Worm (Caenorhabditis elegans): Measurements from ENCODE around the gene Y66D12A.13.

DNA sequence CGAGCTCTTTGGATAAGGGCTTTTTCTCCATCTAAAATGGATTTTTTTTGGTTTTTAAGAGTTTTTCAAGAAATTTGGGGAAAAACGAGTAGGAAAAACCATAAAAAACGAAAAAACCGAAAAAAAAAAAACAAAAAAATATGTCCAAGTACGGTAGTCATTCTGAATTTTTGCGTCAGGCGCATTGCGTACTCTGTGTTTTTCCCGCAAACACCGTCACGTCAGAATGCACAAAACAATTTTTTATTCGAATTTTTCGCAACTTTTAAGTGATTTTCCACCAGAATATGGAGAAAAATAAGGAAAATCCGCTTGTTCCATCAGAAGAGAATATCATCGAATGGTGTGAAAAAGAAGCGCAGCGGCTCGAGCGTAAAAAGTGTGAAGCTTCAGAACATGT is 33.2 kb downstream of the Y66D12A.13 start, which contains the start of the genes Y66D12A.6 and ceh-92:
- TF ChIP-seq nhr-237 (tag; optimal IDR thresholded peaks at IDR 0.05) (no peak), lin-15B (tag; optimal IDR thresholded peaks at IDR 0.05) (no peak), unc-62 (GFP tag; optimal IDR thresholded peaks at IDR 0.05) (no peak), ztf-4 (tag; optimal IDR thresholded peaks at IDR 0.05) (no peak), nhr-90 (tag; optimal IDR thresholded peaks at IDR 0.05; ENCODE audit: poor library complexity) (no peak), ces-1 (GFP tag; optimal IDR thresholded peaks at IDR 0.05) (no peak), snpc-4 (tag; optimal IDR thresholded peaks at IDR 0.05) (no peak)

All from whole organism, L1 larva.